Fruit fly (Drosophila melanogaster) whole organism, embryonic: ENCODE results near the gene Rfx.
A peak's percentile ranks its signal among the peaks of the same experiment; 100 is the strongest.

Source experiments
- B-H2 ChIP-seq: fragments of 200-800 bp; sonication (Bioruptor generic); optimal IDR thresholded peaks from 2 replicates; lab custom pipeline; 2018; ENCODE audit warnings: missing biosample characterization, mild to moderate bottlenecking, missing genetic modification characterization
- Bdp1 ChIP-seq: fragments of 200-800 bp; sonication (Bioruptor generic); optimal IDR thresholded peaks from 3 replicates; lab custom pipeline; 2016; ENCODE audit warnings: missing biosample characterization, missing genetic modification characterization
- CG12299 ChIP-seq: fragments of 200-800 bp; sonication (Bioruptor generic); optimal IDR thresholded peaks from 2 replicates; lab custom pipeline; 2018; ENCODE audit warnings: missing biosample characterization, mild to moderate bottlenecking, missing genetic modification characterization
- CG13296 ChIP-seq: fragments of 200-800 bp; sonication (Bioruptor generic); optimal IDR thresholded peaks from 3 replicates; lab custom pipeline; 2018; ENCODE audit warnings: missing biosample characterization, mild to moderate bottlenecking, missing genetic modification characterization
- CG15011 ChIP-seq: fragments of 200-800 bp; sonication (Bioruptor generic); optimal IDR thresholded peaks from 3 replicates; lab custom pipeline; 2018; ENCODE audit warnings: missing biosample characterization, mild to moderate bottlenecking, missing genetic modification characterization
- CG1602 ChIP-seq: fragments of 200-800 bp; sonication (Bioruptor generic); optimal IDR thresholded peaks from 3 replicates; lab custom pipeline; 2016; ENCODE audit warnings: missing biosample characterization, missing genetic modification characterization
- CG16863 ChIP-seq: fragments of 200-800 bp; sonication (Bioruptor generic); optimal IDR thresholded peaks from 3 replicates; lab custom pipeline; 2016; ENCODE audit warnings: missing biosample characterization, missing genetic modification characterization
- CG17328 ChIP-seq: fragments of 200-800 bp; sonication (Bioruptor generic); IDR thresholded peaks from 2 replicates; pipeline ENCODE4 v1.3.6; 2022; ENCODE audit warnings: missing biosample characterization, missing genetic modification characterization
- CG17359 ChIP-seq: fragments of 200-800 bp; sonication (Bioruptor generic); optimal IDR thresholded peaks from 3 replicates; lab custom pipeline; 2018; ENCODE audit warnings: missing biosample characterization, mild to moderate bottlenecking, missing genetic modification characterization, moderate library complexity
- CG17568 ChIP-seq: fragments of 200-800 bp; sonication (Bioruptor generic); optimal IDR thresholded peaks from 2 replicates; lab custom pipeline; 2018; ENCODE audit warnings: missing biosample characterization, mild to moderate bottlenecking, missing genetic modification characterization, moderate library complexity
- CG17612 ChIP-seq: fragments of 200-800 bp; sonication (Bioruptor generic); IDR thresholded peaks from 2 replicates; pipeline ENCODE4 v1.3.6; 2022; ENCODE audit warnings: missing biosample characterization, missing genetic modification characterization
- CG17912 ChIP-seq: fragments of 200-800 bp; sonication (Bioruptor generic); optimal IDR thresholded peaks from 2 replicates; lab custom pipeline; 2018; ENCODE audit warnings: missing biosample characterization, mild to moderate bottlenecking, missing genetic modification characterization
- CG3065 ChIP-seq: fragments of 200-800 bp; sonication (Bioruptor generic); optimal IDR thresholded peaks from 2 replicates; lab custom pipeline; 2016; ENCODE audit warnings: missing biosample characterization, missing genetic modification characterization
- CG32532 ChIP-seq: fragments of 200-800 bp; sonication (Bioruptor generic); IDR thresholded peaks from 2 replicates; pipeline ENCODE4 v1.3.6; 2022; ENCODE audit warnings: missing biosample characterization, missing genetic modification characterization
- CG3995 ChIP-seq: fragments of 200-800 bp; sonication (Bioruptor generic); optimal IDR thresholded peaks from 3 replicates; lab custom pipeline; 2016; ENCODE audit warnings: missing biosample characterization, missing genetic modification characterization
- CG6689 ChIP-seq: fragments of 200-800 bp; sonication (Bioruptor generic); IDR thresholded peaks from 2 replicates; pipeline ENCODE4 v1.3.6; 2022; ENCODE audit warnings: missing biosample characterization, missing genetic modification characterization
- CG8944 ChIP-seq: fragments of 200-800 bp; sonication (Bioruptor generic); optimal IDR thresholded peaks from 3 replicates; lab custom pipeline; 2016; ENCODE audit warnings: missing biosample characterization, missing genetic modification characterization
- Dek ChIP-seq: fragments of 200-800 bp; sonication (Bioruptor generic); optimal IDR thresholded peaks from 3 replicates; lab custom pipeline; 2019; ENCODE audit warnings: missing biosample characterization, mild to moderate bottlenecking, missing genetic modification characterization, moderate library complexity
- Gug ChIP-seq: fragments of 200-800 bp; sonication (Bioruptor generic); IDR thresholded peaks from 4 replicates; pipeline ENCODE4 v1.3.6; 2022; ENCODE audit warnings: missing biosample characterization, missing genetic modification characterization
- H2.0 ChIP-seq: fragments of 200-800 bp; sonication (Bioruptor generic); IDR thresholded peaks from 2 replicates; pipeline ENCODE4 v1.3.6; 2022; ENCODE audit warnings: missing biosample characterization, missing genetic modification characterization
- HHEX ChIP-seq: fragments of 200-800 bp; sonication (Bioruptor generic); optimal IDR thresholded peaks from 3 replicates; lab custom pipeline; 2017; ENCODE audit warnings: missing biosample characterization, mild to moderate bottlenecking, missing genetic modification characterization, missing genetic modification reagents
- Hr78 ChIP-seq, 2 experiments: fragments of 200-800 bp in 1 of 2; fragments of >200 bp in 1 of 2; sonication (Bioruptor generic) in 1 of 2; optimal IDR thresholded peaks; 2 replicates each; lab custom pipeline; 2017 to 2019; ENCODE audit warnings: missing biosample characterization in 2 of 2, missing genetic modification characterization in 2 of 2, mild to moderate bottlenecking in 1 of 2, moderate library complexity in 1 of 2
- Lim3 ChIP-seq: fragments of 200-800 bp; sonication (Bioruptor generic); IDR thresholded peaks from 2 replicates; pipeline ENCODE4 v1.3.6; 2022; ENCODE audit warnings: missing biosample characterization, missing genetic modification characterization
- Mrtf ChIP-seq: fragments of 200-800 bp; sonication (Bioruptor generic); IDR thresholded peaks from 3 replicates; pipeline ENCODE4 v1.3.6; 2022; ENCODE audit warnings: missing biosample characterization, missing genetic modification characterization
- Nf-YB ChIP-seq: fragments of 200-800 bp; sonication (Bioruptor generic); optimal IDR thresholded peaks from 3 replicates; lab custom pipeline; 2019; ENCODE audit warnings: missing biosample characterization, mild to moderate bottlenecking, missing genetic modification characterization, moderate library complexity
- Six4 ChIP-seq: fragments of 200-800 bp; sonication (Bioruptor generic); optimal IDR thresholded peaks from 2 replicates; lab custom pipeline; 2016; ENCODE audit warnings: missing biosample characterization, missing genetic modification characterization
- cad ChIP-seq: fragments of >200 bp; optimal IDR thresholded peaks from 2 replicates; lab custom pipeline; 2017; ENCODE audit warnings: missing biosample characterization, missing genetic modification characterization
- caup ChIP-seq: fragments of 200-800 bp; sonication (Bioruptor generic); optimal IDR thresholded peaks from 3 replicates; lab custom pipeline; 2017; ENCODE audit warnings: missing biosample characterization, mild to moderate bottlenecking, missing genetic modification characterization, moderate library complexity; ENCODE audit not compliant: severe bottlenecking
- chinmo ChIP-seq: fragments of 200-800 bp; sonication (Bioruptor generic); IDR thresholded peaks from 4 replicates; pipeline ENCODE4 v1.3.6; 2022; ENCODE audit warnings: missing biosample characterization, missing genetic modification characterization; ENCODE audit not compliant: partially characterized antibody
- ci ChIP-seq: fragments of 200-800 bp; sonication (Bioruptor generic); IDR thresholded peaks from 3 replicates; pipeline ENCODE4 v1.3.6; 2022; ENCODE audit warnings: missing biosample characterization, missing genetic modification characterization
- corto ChIP-seq: fragments of 200-800 bp; sonication (Bioruptor generic); optimal IDR thresholded peaks from 2 replicates; lab custom pipeline; 2016; ENCODE audit warnings: missing biosample characterization, mild to moderate bottlenecking, missing genetic modification characterization, moderate library complexity
- crc ChIP-seq: fragments of 200-800 bp; sonication (Bioruptor generic); optimal IDR thresholded peaks from 2 replicates; lab custom pipeline; 2016; ENCODE audit warnings: missing biosample characterization, missing genetic modification characterization
- dati ChIP-seq: fragments of 200-800 bp; sonication (Bioruptor generic); IDR thresholded peaks from 2 replicates; pipeline ENCODE4 v1.3.6; 2022; ENCODE audit warnings: missing biosample characterization, missing genetic modification characterization
- fd102C ChIP-seq: fragments of 200-800 bp; sonication (Bioruptor generic); optimal IDR thresholded peaks from 2 replicates; lab custom pipeline; 2018; ENCODE audit warnings: missing biosample characterization, mild to moderate bottlenecking, missing genetic modification characterization, moderate library complexity
- fd64A ChIP-seq: fragments of 200-800 bp; sonication (Bioruptor generic); optimal IDR thresholded peaks from 3 replicates; lab custom pipeline; 2018; ENCODE audit warnings: missing biosample characterization, mild to moderate bottlenecking, missing genetic modification characterization
- gce ChIP-seq: fragments of 200-800 bp; sonication (Bioruptor generic); IDR thresholded peaks from 3 replicates; pipeline ENCODE4 v1.3.6; 2022; ENCODE audit warnings: missing biosample characterization, missing genetic modification characterization
- gcm2 ChIP-seq: fragments of 200-800 bp; sonication (Bioruptor generic); optimal IDR thresholded peaks from 2 replicates; lab custom pipeline; 2016; ENCODE audit warnings: missing biosample characterization, missing genetic modification characterization
- gsb ChIP-seq: fragments of 200-800 bp; sonication (Bioruptor generic); IDR thresholded peaks from 2 replicates; pipeline ENCODE4 v1.3.6; 2022; ENCODE audit warnings: missing biosample characterization, missing genetic modification characterization
- her ChIP-seq: fragments of 200-800 bp; sonication (Bioruptor generic); optimal IDR thresholded peaks from 2 replicates; lab custom pipeline; 2016; ENCODE audit warnings: missing biosample characterization, missing genetic modification characterization
- ken ChIP-seq: fragments of 200-800 bp; sonication (Bioruptor generic); IDR thresholded peaks from 3 replicates; pipeline ENCODE4 v1.3.6; 2022; ENCODE audit warnings: missing biosample characterization, missing genetic modification characterization
- lola ChIP-seq, 3 experiments: fragments of >200 bp in 2 of 3; fragments of 200-800 bp in 1 of 3; sonication (Bioruptor generic) in 1 of 3; optimal IDR thresholded peaks; 2 replicates each; lab custom pipeline; 2017 to 2019; ENCODE audit warnings: missing biosample characterization in 3 of 3, missing genetic modification characterization in 3 of 3, mild to moderate bottlenecking in 1 of 3, moderate library complexity in 1 of 3
- pros ChIP-seq: fragments of 200-800 bp; sonication (Bioruptor generic); optimal IDR thresholded peaks from 3 replicates; lab custom pipeline; 2019; ENCODE audit warnings: missing biosample characterization, mild to moderate bottlenecking, missing genetic modification characterization, moderate library complexity
- pum ChIP-seq: fragments of 200-800 bp; sonication (Bioruptor generic); optimal IDR thresholded peaks from 2 replicates; lab custom pipeline; 2016; ENCODE audit warnings: missing biosample characterization, missing genetic modification characterization
- so ChIP-seq: fragments of 200-800 bp; sonication (Bioruptor generic); IDR thresholded peaks from 3 replicates; pipeline ENCODE4 v1.3.6; 2022; ENCODE audit warnings: missing biosample characterization, missing genetic modification characterization
- sqz ChIP-seq: fragments of 200-800 bp; sonication (Bioruptor generic); optimal IDR thresholded peaks from 3 replicates; lab custom pipeline; 2018; ENCODE audit warnings: missing biosample characterization, mild to moderate bottlenecking, missing genetic modification characterization
- tna ChIP-seq: fragments of 200-800 bp; sonication (Bioruptor generic); IDR thresholded peaks from 2 replicates; pipeline ENCODE4 v1.3.6; 2022; ENCODE audit warnings: missing biosample characterization, missing genetic modification characterization; ENCODE audit not compliant: partially characterized antibody
- vnd ChIP-seq: fragments of 200-800 bp; sonication (Bioruptor generic); IDR thresholded peaks from 3 replicates; pipeline ENCODE4 v1.3.6; 2022; ENCODE audit warnings: missing biosample characterization, missing genetic modification characterization; ENCODE audit not compliant: partially characterized antibody
- zen2 ChIP-seq: fragments of 200-800 bp; sonication (Bioruptor generic); IDR thresholded peaks from 3 replicates; pipeline ENCODE4 v1.3.6; 2022; ENCODE audit warnings: missing biosample characterization, missing genetic modification characterization; ENCODE audit not compliant: partially characterized antibody
- zfh1 ChIP-seq: fragments of 200-800 bp; sonication (Bioruptor generic); IDR thresholded peaks from 3 replicates; pipeline ENCODE4 v1.3.6; 2022; ENCODE audit warnings: missing biosample characterization, missing genetic modification characterization

Rfx gene

dm6 chr3R:10356563-10357363 is 21.1 kb downstream of the Rfx start (continued):
- TF ChIP-seq CG12299 (tag; lab: Kevin White, UChicago) (peak; percentile 71), CG15011 (GFP tag; lab: Kevin White, UChicago) (peak; percentile 63), sqz (GFP tag; lab: Kevin White, UChicago) (peak; percentile 84), chinmo (GFP tag; lab: Robert Waterston, UW) (no peak), CG17359 (tag; lab: Kevin White, UChicago) (peak; percentile 80), CG1602 (GFP tag; lab: Kevin White, UChicago) (peak; percentile 75), CG3065 (peak; percentile 19), CG3995 (no peak), Dek (tag; lab: Kevin White, UChicago) (peak; percentile 84), zfh1 (GFP tag; lab: Robert Waterston, UW) (no peak), Mrtf (GFP tag; lab: Robert Waterston, UW) (no peak), crc (GFP tag; lab: Kevin White, UChicago) (peak; percentile 55), fd102C (GFP tag; lab: Kevin White, UChicago) (peak; percentile 39), CG17612 (no peak), caup (GFP tag; lab: Kevin White, UChicago) (peak; percentile 77), CG8944 (peak; percentile 64), CG6689 (GFP tag; lab: Robert Waterston, UW) (no peak), vnd (no peak), Bdp1 (GFP tag; lab: Kevin White, UChicago) (peak; percentile 60), ci (GFP tag; lab: Robert Waterston, UW) (no peak), gcm2 (peak; percentile 48), zen2 (GFP tag; lab: Robert Waterston, UW) (no peak), Gug (GFP tag; lab: Robert Waterston, UW) (peak; percentile 45; the same call in 3 of the 4 replicates), gce (GFP tag; lab: Robert Waterston, UW) (no peak), so (GFP tag; lab: Robert Waterston, UW) (no peak), CG13296 (GFP tag; lab: Kevin White, UChicago) (peak; percentile 73), HHEX (GFP tag; lab: Kevin White, UChicago) (peak; percentile 77), CG16863 (GFP tag; lab: Kevin White, UChicago) (peak; percentile 82), her (GFP tag; lab: Kevin White, UChicago) (peak; percentile 65), Lim3 (GFP tag; lab: Robert Waterston, UW) (no peak), gsb (GFP tag; lab: Robert Waterston, UW) (no peak), pum (peak; percentile 64), dati (GFP tag; lab: Robert Waterston, UW) (no peak), ken (GFP tag; lab: Robert Waterston, UW) (no peak), B-H2 (GFP tag; lab: Kevin White, UChicago) (no peak), CG17328 (GFP tag; lab: Robert Waterston, UW) (no peak), Nf-YB (peak; percentile 57), tna (GFP tag; lab: Robert Waterston, UW) (no peak), pros (no peak), fd64A (no peak), CG17912 (GFP tag; lab: Kevin White, UChicago) (no peak), CG17568 (no peak), cad (GFP tag; lab: Kevin White, UChicago) (no peak), Hr78 (GFP tag; optimal IDR thresholded peaks at IDR 0.05; lab: Kevin White, UChicago) (no peak), corto (GFP tag; lab: Kevin White, UChicago) (peak; percentile 61), lola (GFP tag; optimal IDR thresholded peaks at IDR 0.05; lab: Kevin White, UChicago) (peak in 1 of 3 experiments; percentile 88), CG32532 (GFP tag; lab: Robert Waterston, UW) (no peak), H2.0 (GFP tag; lab: Robert Waterston, UW) (no peak; the same call in 1 of the 2 replicates), Six4 (GFP tag; lab: Kevin White, UChicago) (peak; percentile 65)
